Worm (Caenorhabditis elegans) whole organism, L3 larva: ENCODE results near the gene F35H8.2.

Source experiments
- ceh-9 ChIP-seq: sonication (generic microtip); optimal IDR thresholded peaks from 2 replicates; lab custom pipeline; 2018; ENCODE audit warnings: missing biosample characterization, missing genetic modification characterization
- elt-3 ChIP-seq, 3 experiments: fragments of 150-350 bp in 1 of 3; sonication (generic microtip) in 2 of 3; optimal IDR thresholded peaks; 2 replicates in 2 of 3; 4 replicates in 1 of 3; lab custom pipeline; 2014 to 2017; ENCODE audit warnings: missing biosample characterization in 3 of 3, missing genetic modification characterization in 3 of 3
- fos-1 ChIP-seq: fragments of 150-350 bp; optimal IDR thresholded peaks from 2 replicates; lab custom pipeline; 2014; ENCODE audit warnings: missing biosample characterization, missing genetic modification characterization
- nhr-12 ChIP-seq: fragments of 150-350 bp; optimal IDR thresholded peaks from 2 replicates; lab custom pipeline; 2014; ENCODE audit warnings: missing biosample characterization, missing genetic modification characterization
- nhr-237 ChIP-seq: fragments of 150-350 bp; optimal IDR thresholded peaks from 2 replicates; lab custom pipeline; 2014; ENCODE audit warnings: missing biosample characterization, missing genetic modification characterization
- snpc-4 ChIP-seq: fragments of 150-350 bp; optimal IDR thresholded peaks from 2 replicates; lab custom pipeline; 2014; ENCODE audit warnings: missing biosample characterization, missing genetic modification characterization
- unc-39 ChIP-seq: sonication (generic microtip); optimal IDR thresholded peaks from 4 replicates; lab custom pipeline; 2017; ENCODE audit warnings: missing biosample characterization, missing genetic modification characterization

- TF ChIP-seq fos-1 (tag; lab: Kevin White, UChicago) (no peak), unc-39 (tag; lab: Kevin White, UChicago) (no peak), elt-3 (tag; optimal IDR thresholded peaks at IDR 0.05; lab: Kevin White, UChicago) (no peak), nhr-237 (tag; lab: Kevin White, UChicago) (no peak), nhr-12 (tag; lab: Kevin White, UChicago) (no peak), snpc-4 (tag; lab: Kevin White, UChicago) (no peak), ceh-9 (no peak)
Observed at ce11 chrII:9528480-9528879, 26.8 kb upstream of the F35H8.2 start, which contains the start of gene sra-2.
